Fruit fly (Drosophila melanogaster): ENCODE measurements around the gene CG3168.

Gene CG3168

dm6 chrX:6696467-6696866 lies 43.3 kb downstream of the CG3168 start (continued):
- peak; percentile 52 for TF ChIP-seq CG12155 (GFP tag; optimal IDR thresholded peaks at IDR 0.05)
- no peak for TF ChIP-seq sima (GFP tag; optimal IDR thresholded peaks at IDR 0.05)
- TF ChIP-seq CG7963 (GFP tag; IDR thresholded peaks at IDR 0.05; ENCODE audit: partially characterized antibody): no peak
- TF ChIP-seq MESR4 (GFP tag; optimal IDR thresholded peaks at IDR 0.05): no peak
- peak; percentile 29 for TF ChIP-seq CG8089 (GFP tag; optimal IDR thresholded peaks at IDR 0.05)
- peak; percentile 38; the same call in 1 of the 2 replicates for TF ChIP-seq CG6272 (GFP tag; IDR thresholded peaks at IDR 0.05)
- 0 out of 2 replicates have a peak, but pooled peaks have one; percentile 28 for TF ChIP-seq al (GFP tag; IDR thresholded peaks at IDR 0.05)
- peak; percentile 75 for TF ChIP-seq sens-2 (GFP tag; IDR thresholded peaks at IDR 0.05)
- TF ChIP-seq Xbp1 (GFP tag; optimal IDR thresholded peaks at IDR 0.05): peak; percentile 61
- peak; percentile 66 for TF ChIP-seq CG6689 (GFP tag; IDR thresholded peaks at IDR 0.05)
- TF ChIP-seq CG16815 (GFP tag; optimal IDR thresholded peaks at IDR 0.05): peak; percentile 28
- TF ChIP-seq CG8924 (tag; optimal IDR thresholded peaks at IDR 0.05): peak; percentile 72
- no peak for TF ChIP-seq CG10565 (GFP tag; optimal IDR thresholded peaks at IDR 0.05)
- TF ChIP-seq dan (GFP tag; IDR thresholded peaks at IDR 0.05): no peak
- TF ChIP-seq CG4404 (GFP tag; IDR thresholded peaks at IDR 0.05): no peak
- peak; percentile 43; the same call in 1 of the 2 replicates for TF ChIP-seq Taf1 (GFP tag; IDR thresholded peaks at IDR 0.05)
- TF ChIP-seq CG12659 (GFP tag; optimal IDR thresholded peaks at IDR 0.05): peak; percentile 72
- 0 out of 2 replicates have a peak, but pooled peaks have one; percentile 38 for TF ChIP-seq rib (GFP tag; IDR thresholded peaks at IDR 0.05)
- peak; percentile 58 for TF ChIP-seq Fer3 (tag; optimal IDR thresholded peaks at IDR 0.05)
- TF ChIP-seq emc (GFP tag; optimal IDR thresholded peaks at IDR 0.05): no peak
- TF ChIP-seq CG6175 (GFP tag; IDR thresholded peaks at IDR 0.05): no peak
- TF ChIP-seq eve (GFP tag; optimal IDR thresholded peaks at IDR 0.05): no peak
- TF ChIP-seq CG16863 (GFP tag; optimal IDR thresholded peaks at IDR 0.05): peak; percentile 62
- peak; percentile 8 for TF ChIP-seq CG1602 (GFP tag; optimal IDR thresholded peaks at IDR 0.05)
- peak; percentile 4 for TF ChIP-seq YL-1 (GFP tag; optimal IDR thresholded peaks at IDR 0.05)
- TF ChIP-seq seq (GFP tag; IDR thresholded peaks at IDR 0.05): peak; percentile 75
- peak; percentile 42 for TF ChIP-seq Atf-2 (GFP tag; optimal IDR thresholded peaks at IDR 0.05)
- TF ChIP-seq corto (GFP tag; optimal IDR thresholded peaks at IDR 0.05): no peak
- peak; percentile 84 for TF ChIP-seq CG7556 (GFP tag; optimal IDR thresholded peaks at IDR 0.05)
- peak; percentile 63 for TF ChIP-seq Sox100B (GFP tag; optimal IDR thresholded peaks at IDR 0.05)
- TF ChIP-seq trh (GFP tag; optimal IDR thresholded peaks at IDR 0.05): no peak
- no peak for TF ChIP-seq maf-S (GFP tag; optimal IDR thresholded peaks at IDR 0.05)
- no peak for TF ChIP-seq CG6791 (GFP tag; IDR thresholded peaks at IDR 0.05; ENCODE audit: partially characterized antibody)
- no peak for TF ChIP-seq Dp (GFP tag; optimal IDR thresholded peaks at IDR 0.05)
- TF ChIP-seq CG17328 (GFP tag; IDR thresholded peaks at IDR 0.05): peak; percentile 62
- no peak for TF ChIP-seq zf30C (GFP tag; optimal IDR thresholded peaks at IDR 0.05)
- peak; percentile 59 for TF ChIP-seq esg (GFP tag; conservative IDR thresholded peaks at IDR 0.05)
- TF ChIP-seq CG6254 (GFP tag; optimal IDR thresholded peaks at IDR 0.05): peak; percentile 51
- peak; percentile 59 for TF ChIP-seq phol (tag; optimal IDR thresholded peaks at IDR 0.05)
- TF ChIP-seq sug (tag; optimal IDR thresholded peaks at IDR 0.05): peak; percentile 75
- TF ChIP-seq bigmax (GFP tag; optimal IDR thresholded peaks at IDR 0.05): no peak
- TF ChIP-seq CG4854 (GFP tag; optimal IDR thresholded peaks at IDR 0.05): no peak
- peak; percentile 35 for TF ChIP-seq Ravus (GFP tag; IDR thresholded peaks at IDR 0.05)
- TF ChIP-seq Atf3 (GFP tag; optimal IDR thresholded peaks at IDR 0.05): peak; percentile 9
- TF ChIP-seq CG5953 (GFP tag; IDR thresholded peaks at IDR 0.05): peak; percentile 42; the same call in 1 of the 2 replicates
- TF ChIP-seq CG3065 (GFP tag; optimal IDR thresholded peaks at IDR 0.05): no peak
- TF ChIP-seq Blimp-1 (GFP tag; optimal IDR thresholded peaks at IDR 0.05): peak; percentile 63
- peak; percentile 75 for TF ChIP-seq CG31441 (GFP tag; IDR thresholded peaks at IDR 0.05)
- peak; percentile 67; the same call in 1 of the 2 replicates for TF ChIP-seq Xrp1 (GFP tag; IDR thresholded peaks at IDR 0.05)
- no peak for TF ChIP-seq CG7745 (tag; optimal IDR thresholded peaks at IDR 0.05)
- peak; percentile 69 for TF ChIP-seq HHEX (GFP tag; optimal IDR thresholded peaks at IDR 0.05)

All from whole organism, embryonic.